Fruit fly (Drosophila melanogaster): ENCODE data around the gene SclB.

DNA sequence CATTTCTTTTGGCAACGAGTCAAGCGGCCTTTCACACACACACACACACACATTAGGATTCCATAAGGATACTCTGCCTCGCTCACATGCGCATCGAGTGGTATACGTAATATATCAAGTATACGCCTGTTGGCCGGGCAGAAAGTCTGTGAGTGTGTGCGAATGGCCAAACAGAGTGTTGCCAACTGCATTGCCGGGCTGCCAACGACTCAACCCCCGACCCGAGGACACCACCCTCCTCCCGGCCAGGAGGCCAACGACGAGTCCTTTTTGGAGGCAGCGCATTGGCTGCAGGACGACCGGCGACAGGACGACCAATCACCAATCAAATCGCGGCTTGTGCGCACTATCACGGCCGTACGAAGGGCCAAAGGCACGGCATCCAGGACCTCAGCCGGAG, 39.9 kb downstream of the SclB start:
- TF ChIP-seq psq (optimal IDR thresholded peaks at IDR 0.05) (no peak), insv (optimal IDR thresholded peaks at IDR 0.05) (no peak)
